Fruit fly (Drosophila melanogaster): ENCODE data around the gene CG9114.

The CG9114 gene

dm6 chrX:15360961-15361360 is 28.0 kb upstream of the CG9114 start, which contains the start of gene Pp1-13C:
Gene Pp1-13C, minus strand, starts transcription at chrX:15361061.
- TF ChIP-seq CG11617 (GFP tag; optimal IDR thresholded peaks at IDR 0.05) (no peak), pad (GFP tag; optimal IDR thresholded peaks at IDR 0.05) (no peak), CG5204 (GFP tag; optimal IDR thresholded peaks at IDR 0.05) (no peak), Mnt (GFP tag; optimal IDR thresholded peaks at IDR 0.05) (no peak), kay (GFP tag; ENCODE audit: borderline replicate concordance) (no peak), CG14711 (tag; optimal IDR thresholded peaks at IDR 0.05) (no peak), cnc (optimal IDR thresholded peaks at IDR 0.05) (no peak), CG1620 (GFP tag; optimal IDR thresholded peaks at IDR 0.05) (no peak), CG33017 (tag; optimal IDR thresholded peaks at IDR 0.05) (no peak), CG12768 (GFP tag; optimal IDR thresholded peaks at IDR 0.05) (no peak), cic (GFP tag; optimal IDR thresholded peaks at IDR 0.05) (no peak), Hr96 (GFP tag; optimal IDR thresholded peaks at IDR 0.05) (no peak), toe (GFP tag; optimal IDR thresholded peaks at IDR 0.05) (no peak), CG7045 (GFP tag; optimal IDR thresholded peaks at IDR 0.05) (no peak), ovo (GFP tag; optimal IDR thresholded peaks at IDR 0.05) (no peak)

dm6 chrX:15356410-15356809 is 23.5 kb upstream of the CG9114 start:
- no peak for TF ChIP-seq toe (GFP tag; optimal IDR thresholded peaks at IDR 0.05)
- no peak for TF ChIP-seq CG14711 (tag; optimal IDR thresholded peaks at IDR 0.05)
- no peak for TF ChIP-seq cnc (optimal IDR thresholded peaks at IDR 0.05)
- no peak for TF ChIP-seq Crg-1 (GFP tag; optimal IDR thresholded peaks at IDR 0.05)
- no peak for TF ChIP-seq Hr96 (GFP tag; optimal IDR thresholded peaks at IDR 0.05)
- no peak for TF ChIP-seq Clk (GFP tag; optimal IDR thresholded peaks at IDR 0.05)
- TF ChIP-seq cic (GFP tag; optimal IDR thresholded peaks at IDR 0.05), result no peak
- TF ChIP-seq CG12768 (GFP tag; optimal IDR thresholded peaks at IDR 0.05), result no peak
- no peak for TF ChIP-seq Mnt (GFP tag; optimal IDR thresholded peaks at IDR 0.05)
- no peak for TF ChIP-seq CG1620 (GFP tag; optimal IDR thresholded peaks at IDR 0.05)

dm6 chrX:15353654-15354053 is 20.7 kb upstream of the CG9114 start:
- no peak for TF ChIP-seq CG12768 (GFP tag; optimal IDR thresholded peaks at IDR 0.05)
- TF ChIP-seq bab1 (GFP tag; optimal IDR thresholded peaks at IDR 0.05), result no peak
- no peak for TF ChIP-seq CG7101 (tag; optimal IDR thresholded peaks at IDR 0.05)
- no peak for TF ChIP-seq toe (GFP tag; optimal IDR thresholded peaks at IDR 0.05)
- TF ChIP-seq Clk (GFP tag; optimal IDR thresholded peaks at IDR 0.05), result no peak
- no peak for TF ChIP-seq CG11617 (GFP tag; optimal IDR thresholded peaks at IDR 0.05)
- TF ChIP-seq CG1620 (GFP tag; optimal IDR thresholded peaks at IDR 0.05), result no peak
- TF ChIP-seq ovo (GFP tag; optimal IDR thresholded peaks at IDR 0.05), result no peak
- no peak for TF ChIP-seq tj (GFP tag; optimal IDR thresholded peaks at IDR 0.05)
- no peak for TF ChIP-seq cnc (optimal IDR thresholded peaks at IDR 0.05)
- no peak for TF ChIP-seq Mnt (GFP tag; optimal IDR thresholded peaks at IDR 0.05)
- no peak for TF ChIP-seq CG14711 (tag; optimal IDR thresholded peaks at IDR 0.05)
- TF ChIP-seq cic (GFP tag; optimal IDR thresholded peaks at IDR 0.05), result no peak
- no peak for TF ChIP-seq Crg-1 (GFP tag; optimal IDR thresholded peaks at IDR 0.05)
- no peak for TF ChIP-seq CG7045 (GFP tag; optimal IDR thresholded peaks at IDR 0.05)
- no peak for TF ChIP-seq pad (GFP tag; optimal IDR thresholded peaks at IDR 0.05)
- no peak for TF ChIP-seq CG33017 (tag; optimal IDR thresholded peaks at IDR 0.05)

DNA sequence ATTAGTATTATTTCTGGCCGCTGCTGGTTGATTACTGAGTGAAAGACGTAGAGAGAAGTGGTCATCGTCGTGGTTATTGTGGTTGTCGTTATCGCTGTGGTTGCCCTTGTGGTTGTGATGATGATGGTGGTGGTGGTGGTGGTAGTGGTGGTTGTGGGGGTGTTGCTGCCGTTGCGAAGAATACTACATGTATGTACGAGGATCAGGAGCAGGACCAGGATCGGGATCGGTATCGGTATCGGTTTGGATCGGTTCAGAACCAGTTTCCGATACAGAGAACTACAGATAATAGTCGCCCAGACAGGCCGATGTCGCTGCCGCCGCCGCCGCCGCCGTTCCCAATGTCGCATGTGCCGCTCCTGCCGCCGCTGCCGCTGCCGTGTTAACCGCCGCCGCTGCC is 19.7 kb upstream of the CG9114 start:
- no peak for TF ChIP-seq bab1 (GFP tag; optimal IDR thresholded peaks at IDR 0.05)
- no peak for TF ChIP-seq Mnt (GFP tag; optimal IDR thresholded peaks at IDR 0.05)
- TF ChIP-seq CG11617 (GFP tag; optimal IDR thresholded peaks at IDR 0.05), result no peak
- no peak for TF ChIP-seq toe (GFP tag; optimal IDR thresholded peaks at IDR 0.05)
- no peak for TF ChIP-seq CG7101 (tag; optimal IDR thresholded peaks at IDR 0.05)
- no peak for TF ChIP-seq Clk (GFP tag; optimal IDR thresholded peaks at IDR 0.05)
- no peak for TF ChIP-seq CG14711 (tag; optimal IDR thresholded peaks at IDR 0.05)
- TF ChIP-seq pad (GFP tag; optimal IDR thresholded peaks at IDR 0.05), result no peak
- TF ChIP-seq tj (GFP tag; optimal IDR thresholded peaks at IDR 0.05), result no peak
- TF ChIP-seq CG5204 (GFP tag; optimal IDR thresholded peaks at IDR 0.05), result no peak
- TF ChIP-seq CG33017 (tag; optimal IDR thresholded peaks at IDR 0.05), result no peak
- TF ChIP-seq kay (GFP tag; ENCODE audit: borderline replicate concordance), result no peak
- no peak for TF ChIP-seq cic (GFP tag; optimal IDR thresholded peaks at IDR 0.05)
- TF ChIP-seq cnc (optimal IDR thresholded peaks at IDR 0.05), result no peak
- TF ChIP-seq CG7045 (GFP tag; optimal IDR thresholded peaks at IDR 0.05), result no peak
- no peak for TF ChIP-seq Crg-1 (GFP tag; optimal IDR thresholded peaks at IDR 0.05)
- TF ChIP-seq ovo (GFP tag; optimal IDR thresholded peaks at IDR 0.05), result no peak

DNA sequence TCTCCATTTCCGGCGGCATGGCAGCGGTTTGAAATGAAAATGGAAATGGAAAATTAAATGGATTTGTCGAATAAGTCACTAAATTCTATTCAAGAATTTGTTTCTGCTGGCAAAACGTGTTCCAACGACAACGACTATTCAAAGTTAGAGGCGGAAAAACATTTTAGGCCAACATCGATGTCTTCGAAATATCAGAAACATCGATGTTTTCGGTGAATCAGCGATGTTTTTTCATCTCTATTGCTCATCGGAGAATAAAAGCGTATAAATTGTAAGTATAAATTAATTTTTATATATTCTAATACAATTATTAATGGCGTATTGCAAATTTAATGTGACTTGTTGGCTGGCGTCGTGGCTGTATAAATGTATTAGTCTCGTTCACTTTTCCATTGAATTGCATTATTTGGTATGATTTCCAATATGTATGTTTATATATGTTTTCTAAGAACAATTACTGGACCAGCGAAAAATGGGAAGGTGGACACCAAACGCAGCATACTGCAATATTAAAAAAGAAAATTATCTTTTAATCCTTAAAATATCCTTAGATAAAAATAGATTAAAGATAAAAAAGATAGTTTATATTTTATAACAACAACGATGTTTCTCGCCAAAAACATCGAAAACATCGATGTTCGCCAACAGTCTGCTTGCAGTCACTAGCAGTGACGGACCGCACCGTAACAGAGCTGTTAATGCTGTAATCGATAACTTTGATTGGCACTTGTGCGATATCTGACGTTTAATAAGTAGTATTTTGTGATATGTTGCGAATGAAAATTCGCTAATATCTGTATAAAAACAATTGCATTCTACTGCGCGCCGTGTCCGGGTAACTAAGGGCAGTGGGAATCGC is 11.7 kb upstream of the CG9114 start, which contains the start of the genes CG12608 and Prp5:
CG12608 (minus strand) TSS at position 153 of the 859 bp plus-strand sequence.
Prp5 (plus strand) TSS at position 697 of the 859 bp plus-strand sequence.
- TF ChIP-seq CG14711 (tag; optimal IDR thresholded peaks at IDR 0.05) (no peak), Clk (GFP tag; optimal IDR thresholded peaks at IDR 0.05) (no peak), kay (GFP tag; ENCODE audit: borderline replicate concordance) (no peak), Hr96 (GFP tag; optimal IDR thresholded peaks at IDR 0.05) (no peak), toe (GFP tag; optimal IDR thresholded peaks at IDR 0.05) (no peak), CG5204 (GFP tag; optimal IDR thresholded peaks at IDR 0.05) (no peak), CG12768 (GFP tag; optimal IDR thresholded peaks at IDR 0.05) (no peak), CG7101 (tag; optimal IDR thresholded peaks at IDR 0.05) (no peak), tj (GFP tag; optimal IDR thresholded peaks at IDR 0.05) (no peak), CG11617 (GFP tag; optimal IDR thresholded peaks at IDR 0.05) (no peak), CG33017 (tag; optimal IDR thresholded peaks at IDR 0.05) (no peak), bab1 (GFP tag; optimal IDR thresholded peaks at IDR 0.05) (no peak)

DNA sequence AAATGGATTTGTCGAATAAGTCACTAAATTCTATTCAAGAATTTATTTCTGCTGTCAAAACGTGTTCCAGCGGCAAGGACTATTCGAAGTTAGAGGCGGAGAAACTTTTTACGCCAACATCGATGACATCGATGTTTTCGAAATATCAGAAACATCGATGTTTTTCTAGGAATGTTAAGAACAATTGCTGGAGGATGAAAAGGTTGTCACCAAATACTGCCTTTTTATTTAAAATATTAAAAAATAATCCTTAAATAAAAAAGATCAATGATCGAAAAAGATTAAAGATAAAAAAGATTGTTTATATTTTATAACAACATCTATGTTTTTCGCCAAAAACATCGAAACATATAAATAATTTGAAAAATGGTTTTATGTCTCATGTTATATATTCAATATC is 9.1 kb upstream of the CG9114 start, which contains the start of gene CG9123:
CG9123 (minus strand) TSS at position 101 of the 400 bp plus-strand sequence.
- TF ChIP-seq cnc (optimal IDR thresholded peaks at IDR 0.05) (no peak), Clk (GFP tag; optimal IDR thresholded peaks at IDR 0.05) (no peak), pad (GFP tag; optimal IDR thresholded peaks at IDR 0.05) (no peak), toe (GFP tag; optimal IDR thresholded peaks at IDR 0.05) (no peak), bab1 (GFP tag; optimal IDR thresholded peaks at IDR 0.05) (no peak), CG12768 (GFP tag; optimal IDR thresholded peaks at IDR 0.05) (no peak), CG33017 (tag; optimal IDR thresholded peaks at IDR 0.05) (no peak), tj (GFP tag; optimal IDR thresholded peaks at IDR 0.05) (no peak), kay (GFP tag; ENCODE audit: borderline replicate concordance) (no peak), CG7045 (GFP tag; optimal IDR thresholded peaks at IDR 0.05) (no peak), CG5204 (GFP tag; optimal IDR thresholded peaks at IDR 0.05) (no peak), CG1620 (GFP tag; optimal IDR thresholded peaks at IDR 0.05) (no peak), cic (GFP tag; optimal IDR thresholded peaks at IDR 0.05) (no peak), Crg-1 (GFP tag; optimal IDR thresholded peaks at IDR 0.05) (no peak), ovo (GFP tag; optimal IDR thresholded peaks at IDR 0.05) (no peak), CG11617 (GFP tag; optimal IDR thresholded peaks at IDR 0.05) (no peak), Mnt (GFP tag; optimal IDR thresholded peaks at IDR 0.05) (no peak)
